Worm (Caenorhabditis elegans) whole organism, L4 larva: ENCODE measurements around the gene talp-3.

Experiments used
- F44E2.7 ChIP-seq: fragments of 200-800 bp; sonication (Bioruptor generic); IDR thresholded peaks from 2 replicates; pipeline ENCODE4 v2.1.2; 2022; ENCODE audit warnings: missing genetic modification characterization, missing compliant biosample characterization
- F49E8.2 ChIP-seq: sonication (generic microtip); optimal IDR thresholded peaks from 2 replicates; lab custom pipeline; 2016; ENCODE audit warnings: missing compliant biosample characterization, mild to moderate bottlenecking, missing genetic modification characterization, borderline replicate concordance
- T20F7.1 ChIP-seq: fragments of 200-800 bp; sonication (Bioruptor generic); optimal IDR thresholded peaks from 2 replicates; lab custom pipeline; 2018; ENCODE audit warnings: mild to moderate bottlenecking, missing genetic modification characterization, missing compliant biosample characterization
- T26A8.4 ChIP-seq: fragments of 200-800 bp; sonication (Bioruptor generic); IDR thresholded peaks from 2 replicates; pipeline ENCODE4 v1.3.6; 2022; ENCODE audit warnings: missing genetic modification characterization, missing compliant biosample characterization
- ZK546.5 ChIP-seq, 2 experiments: sonication (generic microtip); optimal IDR thresholded peaks; 2 replicates each; lab custom pipeline; 2017; ENCODE audit warnings: missing biosample characterization in 2 of 2, missing genetic modification characterization in 2 of 2
- aha-1 ChIP-seq: fragments of 150-350 bp; peaks from one replicate; lab custom pipeline; 2014; ENCODE audit warnings: missing biosample characterization, missing genetic modification characterization
- aly-2 ChIP-seq: sonication (generic microtip); optimal IDR thresholded peaks from 2 replicates; lab custom pipeline; 2018; ENCODE audit warnings: missing biosample characterization, missing genetic modification characterization
- arid-1 ChIP-seq: fragments of 200-800 bp; sonication (Bioruptor generic); conservative IDR thresholded peaks from 2 replicates; pipeline ENCODE4 v1.3.6; 2022; ENCODE audit warnings: missing genetic modification reagents, missing genetic modification characterization, missing compliant biosample characterization
- ceh-32 ChIP-seq: sonication (generic microtip); optimal IDR thresholded peaks from 2 replicates; lab custom pipeline; 2016; ENCODE audit warnings: mild to moderate bottlenecking, missing genetic modification characterization, missing compliant biosample characterization; ENCODE audit not compliant: poor library complexity
- ceh-62 ChIP-seq: sonication (generic microtip); optimal IDR thresholded peaks from 2 replicates; lab custom pipeline; 2017; ENCODE audit warnings: missing biosample characterization, missing genetic modification characterization
- ceh-82 ChIP-seq: sonication (generic microtip); optimal IDR thresholded peaks from 2 replicates; lab custom pipeline; 2017; ENCODE audit warnings: missing biosample characterization, missing genetic modification characterization
- ces-1 ChIP-seq: fragments of 150-350 bp; sonication (generic microtip); optimal IDR thresholded peaks from 4 replicates; lab custom pipeline; 2014; ENCODE audit warnings: missing biosample characterization, missing genetic modification reagents, missing genetic modification characterization
- cey-2 ChIP-seq: sonication (generic microtip); optimal IDR thresholded peaks from 3 replicates; lab custom pipeline; 2017; ENCODE audit warnings: missing genetic modification characterization, mild to moderate bottlenecking, missing compliant biosample characterization, antibody characterized with exemption, borderline replicate concordance; ENCODE audit not compliant: insufficient read depth
- daf-16 ChIP-seq, 3 experiments: sonication (generic microtip); optimal IDR thresholded peaks; 2 replicates each; lab custom pipeline; 2016 to 2017; ENCODE audit warnings: missing genetic modification characterization in 3 of 3, missing genetic modification reagents in 3 of 3, mild to moderate bottlenecking in 2 of 3, missing compliant biosample characterization in 2 of 3, missing biosample characterization in 1 of 3, moderate library complexity in 1 of 3
- daf-19 ChIP-seq: fragments of 200-800 bp; sonication (Bioruptor generic); conservative IDR thresholded peaks from 2 replicates; pipeline ENCODE4 v1.3.6; 2022; ENCODE audit warnings: missing genetic modification characterization, missing compliant biosample characterization
- dmd-6 ChIP-seq: fragments of 200-800 bp; sonication (Bioruptor generic); IDR thresholded peaks from 2 replicates; pipeline ENCODE4 v1.3.6; 2022; ENCODE audit warnings: missing genetic modification reagents, missing genetic modification characterization, missing compliant biosample characterization
- dmd-8 ChIP-seq: fragments of 200-800 bp; sonication (Bioruptor generic); IDR thresholded peaks from 2 replicates; pipeline ENCODE4 v1.3.6; 2022; ENCODE audit warnings: missing genetic modification characterization, missing compliant biosample characterization
- dmd-9 ChIP-seq: fragments of 200-800 bp; sonication (Bioruptor generic); IDR thresholded peaks from 2 replicates; pipeline ENCODE4 v1.3.6; 2022; ENCODE audit warnings: missing genetic modification reagents, missing genetic modification characterization, missing compliant biosample characterization
- dpl-1 ChIP-seq: fragments of 150-350 bp; optimal IDR thresholded peaks from 2 replicates; lab custom pipeline; 2014; ENCODE audit warnings: missing biosample characterization, missing genetic modification reagents, missing genetic modification characterization
- dve-1 ChIP-seq: sonication (generic microtip); optimal IDR thresholded peaks from 2 replicates; lab custom pipeline; 2017; ENCODE audit warnings: antibody characterized with exemption, mild to moderate bottlenecking, missing genetic modification characterization, missing compliant biosample characterization; ENCODE audit not compliant: insufficient read depth
- fkh-10 ChIP-seq: fragments of 150-350 bp; optimal IDR thresholded peaks from 2 replicates; lab custom pipeline; 2014; ENCODE audit warnings: missing biosample characterization, missing genetic modification reagents, missing genetic modification characterization
- fos-1 ChIP-seq: fragments of 150-350 bp; optimal IDR thresholded peaks from 2 replicates; lab custom pipeline; 2014; ENCODE audit warnings: missing biosample characterization, missing genetic modification characterization
- hlh-11 ChIP-seq: fragments of 200-800 bp; sonication (Bioruptor generic); optimal IDR thresholded peaks from 2 replicates; lab custom pipeline; 2018; ENCODE audit warnings: mild to moderate bottlenecking, missing genetic modification characterization, missing compliant biosample characterization
- hlh-30 ChIP-seq: sonication (generic microtip); optimal IDR thresholded peaks from 2 replicates; lab custom pipeline; 2017; ENCODE audit warnings: antibody characterized with exemption, mild to moderate bottlenecking, missing genetic modification characterization, missing compliant biosample characterization; ENCODE audit not compliant: insufficient read depth
- jun-1 ChIP-seq: fragments of 150-350 bp; optimal IDR thresholded peaks from 2 replicates; lab custom pipeline; 2014; ENCODE audit warnings: missing biosample characterization, missing genetic modification reagents, missing genetic modification characterization
- lin-1 ChIP-seq: fragments of 200-800 bp; sonication (Bioruptor generic); IDR thresholded peaks from 2 replicates; pipeline ENCODE4 v1.3.6; 2022; ENCODE audit warnings: missing genetic modification reagents, missing genetic modification characterization, missing compliant biosample characterization
- lin-13 ChIP-seq: fragments of 150-350 bp; optimal IDR thresholded peaks from 2 replicates; lab custom pipeline; 2014; ENCODE audit warnings: missing biosample characterization, missing genetic modification reagents, missing genetic modification characterization
- lin-39 ChIP-seq: fragments of 150-350 bp; optimal IDR thresholded peaks from 2 replicates; lab custom pipeline; 2014; ENCODE audit warnings: missing biosample characterization, missing genetic modification reagents, missing genetic modification characterization
- lir-3 ChIP-seq: sonication (generic microtip); optimal IDR thresholded peaks from 2 replicates; lab custom pipeline; 2016; ENCODE audit warnings: mild to moderate bottlenecking, missing genetic modification characterization, missing compliant biosample characterization
- lsy-2 ChIP-seq, 2 experiments: fragments of 150-350 bp in 1 of 2; sonication (generic microtip) in 1 of 2; optimal IDR thresholded peaks; 2 replicates each; lab custom pipeline; 2014 to 2017; ENCODE audit warnings: missing biosample characterization in 2 of 2, missing genetic modification characterization in 2 of 2
- madf-5 ChIP-seq, 2 experiments: fragments of 200-800 bp; sonication (Bioruptor generic); IDR thresholded peaks; 2 replicates each; pipeline ENCODE4 v1.3.6; 2022; ENCODE audit warnings: missing compliant biosample characterization in 2 of 2, missing genetic modification characterization in 2 of 2
- mdl-1 ChIP-seq, 2 experiments: fragments of 150-350 bp in 1 of 2; sonication (generic microtip) in 1 of 2; optimal IDR thresholded peaks; 2 replicates each; lab custom pipeline; 2014 to 2017; ENCODE audit warnings: missing biosample characterization in 2 of 2, missing genetic modification characterization in 2 of 2
- mxl-2 ChIP-seq: fragments of 200-800 bp; sonication (Bioruptor generic); conservative IDR thresholded peaks from 2 replicates; pipeline ENCODE4 v1.3.6; 2022; ENCODE audit warnings: missing genetic modification reagents, missing genetic modification characterization, missing compliant biosample characterization
- nhr-10 ChIP-seq: fragments of 150-350 bp; optimal IDR thresholded peaks from 2 replicates; lab custom pipeline; 2014; ENCODE audit warnings: missing biosample characterization, missing genetic modification characterization
- nhr-102 ChIP-seq: sonication (generic microtip); optimal IDR thresholded peaks from 2 replicates; lab custom pipeline; 2016; ENCODE audit warnings: mild to moderate bottlenecking, missing genetic modification characterization, moderate library complexity, missing compliant biosample characterization
- nhr-111 ChIP-seq: fragments of 200-800 bp; sonication (Bioruptor generic); optimal IDR thresholded peaks from 2 replicates; lab custom pipeline; 2018; ENCODE audit warnings: mild to moderate bottlenecking, missing genetic modification characterization, missing compliant biosample characterization
- nhr-28 ChIP-seq: fragments of 150-350 bp; optimal IDR thresholded peaks from 2 replicates; lab custom pipeline; 2014; ENCODE audit warnings: missing biosample characterization, missing genetic modification characterization
- nhr-48 ChIP-seq: sonication (generic microtip); optimal IDR thresholded peaks from 2 replicates; lab custom pipeline; 2016; ENCODE audit warnings: mild to moderate bottlenecking, missing genetic modification characterization, missing compliant biosample characterization
- nhr-76 ChIP-seq: fragments of 150-350 bp; optimal IDR thresholded peaks from 2 replicates; lab custom pipeline; 2014; ENCODE audit warnings: missing biosample characterization, missing genetic modification characterization
- nhr-77 ChIP-seq: fragments of 150-350 bp; optimal IDR thresholded peaks from 2 replicates; lab custom pipeline; 2014; ENCODE audit warnings: missing biosample characterization, missing genetic modification characterization
- php-3 ChIP-seq: fragments of 200-800 bp; sonication (Bioruptor generic); IDR thresholded peaks from 2 replicates; pipeline ENCODE4 v1.3.6; 2022; ENCODE audit warnings: missing genetic modification reagents, missing genetic modification characterization, missing compliant biosample characterization
- pqm-1 ChIP-seq: sonication (generic microtip); optimal IDR thresholded peaks from 2 replicates; lab custom pipeline; 2017; ENCODE audit warnings: missing biosample characterization, missing genetic modification characterization
- rbr-2 ChIP-seq: sonication (generic microtip); optimal IDR thresholded peaks from 2 replicates; lab custom pipeline; 2016; ENCODE audit warnings: missing genotype, missing genetic modification characterization, missing compliant biosample characterization
- skn-1 ChIP-seq: fragments of 150-350 bp; optimal IDR thresholded peaks from 2 replicates; lab custom pipeline; 2014; ENCODE audit warnings: missing biosample characterization, missing genetic modification characterization
- snpc-4 ChIP-seq: fragments of 150-350 bp; optimal IDR thresholded peaks from 2 replicates; lab custom pipeline; 2014; ENCODE audit warnings: missing biosample characterization, missing genetic modification characterization
- tra-1 ChIP-seq: fragments of 200-800 bp; sonication (Bioruptor generic); IDR thresholded peaks from 2 replicates; pipeline ENCODE4 v1.3.6; 2022; ENCODE audit warnings: missing genetic modification reagents, missing genetic modification characterization, missing compliant biosample characterization
- unc-130 ChIP-seq: sonication (generic microtip); optimal IDR thresholded peaks from 2 replicates; lab custom pipeline; 2016; ENCODE audit warnings: missing genetic modification reagents, missing genetic modification characterization, missing compliant biosample characterization
- unc-39 ChIP-seq: sonication (generic microtip); optimal IDR thresholded peaks from 2 replicates; lab custom pipeline; 2017; ENCODE audit warnings: missing biosample characterization, missing genetic modification characterization
- ztf-7 ChIP-seq: fragments of 150-350 bp; optimal IDR thresholded peaks from 2 replicates; lab custom pipeline; 2014; ENCODE audit warnings: missing biosample characterization, missing genetic modification characterization

talp-3 gene

ce11 chrIV:14610942-14611724 lies 42.0 kb downstream of the talp-3 start (continued):
- TF ChIP-seq lin-1 (GFP tag; lab: Robert Waterston, UW) (no peak), ZK546.5 (tag; optimal IDR thresholded peaks at IDR 0.05; lab: Kevin White, UChicago) (no peak), nhr-77 (peak; percentile 69), unc-39 (tag; lab: Kevin White, UChicago) (no peak), pqm-1 (tag; lab: Kevin White, UChicago) (peak; percentile 40), fkh-10 (GFP tag; lab: Kevin White, UChicago) (no peak), snpc-4 (tag; lab: Kevin White, UChicago) (no peak), mxl-2 (GFP tag; lab: Robert Waterston, UW) (no peak), unc-130 (GFP tag; lab: Kevin White, UChicago) (no peak), dmd-9 (no peak; the same call in 1 of the 2 replicates), ceh-62 (no peak), cey-2 (tag; lab: Kevin White, UChicago) (no peak), daf-19 (GFP tag; lab: Robert Waterston, UW) (no peak), aly-2 (tag; lab: Kevin White, UChicago) (no peak), hlh-30 (tag; lab: Kevin White, UChicago) (peak; percentile 83), tra-1 (GFP tag; lab: Robert Waterston, UW) (peak; percentile 36; the same call in 1 of the 2 replicates), F49E8.2 (tag; lab: Kevin White, UChicago) (no peak), nhr-102 (peak; percentile 23), T20F7.1 (no peak), jun-1 (tag; lab: Kevin White, UChicago) (peak; percentile 32), ceh-82 (tag; lab: Kevin White, UChicago) (no peak), nhr-111 (GFP tag; lab: Kevin White, UChicago) (no peak), ces-1 (GFP tag; lab: Kevin White, UChicago) (no peak), lin-13 (peak; percentile 22), arid-1 (0 out of 2 replicates have a peak, but pooled peaks have one; percentile 4), T26A8.4 (0 out of 2 replicates have a peak, but pooled peaks have one; percentile 64), F44E2.7 (GFP tag; lab: Robert Waterston, UW) (no peak), dve-1 (tag; lab: Kevin White, UChicago) (peak; percentile 49), nhr-76 (no peak), nhr-10 (tag; lab: Kevin White, UChicago) (no peak), dpl-1 (GFP tag; lab: Kevin White, UChicago) (peak; percentile 5), ceh-32 (no peak)

- TF ChIP-seq hlh-30 (tag; lab: Kevin White, UChicago), result peak; percentile 94
- no peak for TF ChIP-seq arid-1
- peak; percentile 85 for TF ChIP-seq nhr-77
- peak; percentile 14 for TF ChIP-seq ztf-7 (tag; lab: Kevin White, UChicago)
- no peak for TF ChIP-seq tra-1 (GFP tag; lab: Robert Waterston, UW)
- TF ChIP-seq rbr-2 (tag; lab: Kevin White, UChicago), result no peak
- TF ChIP-seq daf-16 (GFP tag; optimal IDR thresholded peaks at IDR 0.05; lab: Kevin White, UChicago), result no peak
- peak; percentile 71 for TF ChIP-seq daf-16 (tag; optimal IDR thresholded peaks at IDR 0.05; lab: Kevin White, UChicago)
- peak; percentile 98 for TF ChIP-seq nhr-28 (tag; lab: Kevin White, UChicago)
- peak; percentile 83 for TF ChIP-seq aha-1
- TF ChIP-seq lsy-2 (tag; optimal IDR thresholded peaks at IDR 0.05; lab: Kevin White, UChicago), result peak in 1 of 2 experiments; percentile 37
- peak; percentile 62; the same call in 1 of the 2 replicates for TF ChIP-seq php-3 (GFP tag; lab: Robert Waterston, UW)
- no peak for TF ChIP-seq madf-5 (GFP tag; IDR thresholded peaks at IDR 0.05; lab: Robert Waterston, UW)
- no peak for TF ChIP-seq skn-1 (tag; lab: Kevin White, UChicago)
- TF ChIP-seq lir-3 (tag; lab: Kevin White, UChicago), result no peak
- no peak for TF ChIP-seq fos-1 (tag; lab: Kevin White, UChicago)
- peak; percentile 80 for TF ChIP-seq dve-1 (tag; lab: Kevin White, UChicago)
- no peak for TF ChIP-seq lin-39 (tag; lab: Kevin White, UChicago)
- peak; percentile 90 for TF ChIP-seq dmd-6 (GFP tag; lab: Robert Waterston, UW)
- TF ChIP-seq dmd-8, result 0 out of 2 replicates have a peak, but pooled peaks have one; percentile 32
- TF ChIP-seq mdl-1 (tag; optimal IDR thresholded peaks at IDR 0.05; lab: Kevin White, UChicago), result peak in 1 of 2 experiments; percentile 75
- peak; percentile 60 for TF ChIP-seq hlh-11 (tag; lab: Kevin White, UChicago)
- peak; percentile 37 for TF ChIP-seq nhr-48 (tag; lab: Kevin White, UChicago)
These were observed 43.4 kb downstream of the talp-3 start for ce11 chrIV:14609774-14610173.
